Worm (Caenorhabditis elegans): ENCODE measurements around the gene R13H4.6.

DNA sequence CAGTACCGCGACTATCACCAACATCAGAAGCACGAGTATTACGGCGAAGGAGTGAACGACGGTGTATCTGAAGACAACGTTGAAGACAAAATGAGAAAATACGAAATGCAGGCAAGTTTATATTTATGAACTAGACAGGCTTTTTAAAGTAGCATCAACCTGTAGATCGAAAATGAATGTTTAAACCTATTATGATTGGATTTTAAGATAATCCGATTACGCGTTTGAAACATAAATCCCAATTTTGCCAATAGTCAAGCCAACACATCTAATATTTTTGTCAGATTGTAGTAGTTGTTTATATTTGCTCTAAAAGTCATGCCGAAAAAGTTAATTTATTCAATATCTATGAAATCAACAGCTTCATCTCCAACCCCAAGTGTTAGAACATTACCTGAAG is 38.3 kb downstream of the R13H4.6 start:
- TF ChIP-seq ama-1 (optimal IDR thresholded peaks at IDR 0.05): no peak
- TF ChIP-seq tra-4 (tag; optimal IDR thresholded peaks at IDR 0.05): no peak
- TF ChIP-seq B0310.2 (tag; optimal IDR thresholded peaks at IDR 0.05): no peak
- TF ChIP-seq ceh-36 (tag; optimal IDR thresholded peaks at IDR 0.05): no peak
- TF ChIP-seq F13C5.2 (tag; optimal IDR thresholded peaks at IDR 0.05): no peak
- TF ChIP-seq hmbx-1 (tag; optimal IDR thresholded peaks at IDR 0.05): no peak
- no peak for TF ChIP-seq pes-1 (GFP tag; IDR thresholded peaks at IDR 0.05)
- no peak for TF ChIP-seq flt-1 (GFP tag; IDR thresholded peaks at IDR 0.05)
- TF ChIP-seq ceh-13 (GFP tag; optimal IDR thresholded peaks at IDR 0.05): no peak
- no peak for TF ChIP-seq sea-1 (GFP tag; conservative IDR thresholded peaks at IDR 0.05)
